Worm (Caenorhabditis elegans) whole organism, young adult: ENCODE results near the gene T09F5.1.

ENCODE experiments used
- B0019.2 ChIP-seq: fragments of 200-800 bp; sonication (Bioruptor generic); conservative IDR thresholded peaks from 2 replicates; pipeline ENCODE4 v1.3.6; 2022; ENCODE audit warnings: missing genetic modification reagents, missing genetic modification characterization, missing compliant biosample characterization
- B0261.1 ChIP-seq: sonication (generic microtip); optimal IDR thresholded peaks from 2 replicates; lab custom pipeline; 2016; ENCODE audit warnings: mild to moderate bottlenecking, missing genetic modification characterization, moderate library complexity, missing compliant biosample characterization
- D2030.7 ChIP-seq: fragments of 200-800 bp; sonication (Bioruptor generic); IDR thresholded peaks from 2 replicates; pipeline ENCODE4 v1.3.6; 2022; ENCODE audit warnings: missing genetic modification reagents, missing genetic modification characterization, missing compliant biosample characterization
- F22D6.2 ChIP-seq: sonication (generic microtip); optimal IDR thresholded peaks from 2 replicates; lab custom pipeline; 2016; ENCODE audit warnings: mild to moderate bottlenecking, missing genetic modification characterization, missing compliant biosample characterization
- F33H1.4 ChIP-seq: fragments of 200-800 bp; sonication (Bioruptor generic); IDR thresholded peaks from 2 replicates; pipeline ENCODE4 v1.3.6; 2022; ENCODE audit warnings: missing genetic modification reagents, missing genetic modification characterization, missing compliant biosample characterization
- K12H6.12 ChIP-seq: fragments of 200-800 bp; sonication (Bioruptor generic); optimal IDR thresholded peaks from 2 replicates; lab custom pipeline; 2018; ENCODE audit warnings: mild to moderate bottlenecking, missing genetic modification characterization, missing compliant biosample characterization
- Y67H2A.10 ChIP-seq: fragments of 200-800 bp; sonication (Bioruptor generic); conservative IDR thresholded peaks from 2 replicates; pipeline ENCODE4 v1.3.6; 2022; ENCODE audit warnings: missing genetic modification reagents, missing genetic modification characterization, missing compliant biosample characterization
- Y79H2A.3 ChIP-seq: fragments of 200-800 bp; sonication (Bioruptor generic); conservative IDR thresholded peaks from 2 replicates; pipeline ENCODE4 v1.3.6; 2022; ENCODE audit warnings: missing genetic modification reagents, missing genetic modification characterization, missing compliant biosample characterization
- ama-1 ChIP-seq, 3 experiments: fragments of 150-350 bp in 1 of 3; sonication (generic microtip) in 2 of 3; optimal IDR thresholded peaks; 2 replicates each; lab custom pipeline; 2014 to 2018; ENCODE audit warnings: missing biosample characterization in 2 of 3, missing genetic modification characterization in 2 of 3, missing genetic modification reagents in 2 of 3
- aptf-3 ChIP-seq: fragments of 200-800 bp; sonication (Bioruptor generic); IDR thresholded peaks from 2 replicates; pipeline ENCODE4 v1.3.6; 2022; ENCODE audit warnings: missing genetic modification characterization, missing compliant biosample characterization
- bed-2 ChIP-seq: fragments of 200-800 bp; sonication (Bioruptor generic); IDR thresholded peaks from 2 replicates; pipeline ENCODE4 v1.3.6; 2022; ENCODE audit warnings: missing genetic modification reagents, missing genetic modification characterization, missing compliant biosample characterization
- ccch-3 ChIP-seq: fragments of 200-800 bp; sonication (Bioruptor generic); optimal IDR thresholded peaks from 2 replicates; lab custom pipeline; 2018; ENCODE audit warnings: mild to moderate bottlenecking, missing genetic modification characterization, missing compliant biosample characterization
- cebp-1 ChIP-seq, 2 experiments: fragments of 200-800 bp in 1 of 2; sonication (Bioruptor generic) in 1 of 2; sonication (generic microtip) in 1 of 2; IDR thresholded peaks in 1 of 2; optimal IDR thresholded peaks in 1 of 2; 2 replicates each; pipeline versions ENCODE4 v1.3.6 to Lab custom; 2017 to 2022; ENCODE audit warnings: missing compliant biosample characterization in 2 of 2, missing genetic modification characterization in 2 of 2, mild to moderate bottlenecking in 1 of 2, missing genetic modification reagents in 1 of 2, moderate library complexity in 1 of 2
- ceh-58 ChIP-seq: fragments of 200-800 bp; sonication (Bioruptor generic); IDR thresholded peaks from 2 replicates; pipeline ENCODE4 v1.3.6; 2022; ENCODE audit warnings: missing genetic modification characterization, missing compliant biosample characterization
- dpff-1 ChIP-seq: sonication (generic microtip); optimal IDR thresholded peaks from 2 replicates; lab custom pipeline; 2017; ENCODE audit warnings: mild to moderate bottlenecking, missing genetic modification characterization, missing compliant biosample characterization
- egl-18 ChIP-seq: fragments of 200-800 bp; sonication (Bioruptor generic); IDR thresholded peaks from 2 replicates; pipeline ENCODE4 v1.3.6; 2022; ENCODE audit warnings: missing genetic modification reagents, missing genetic modification characterization, missing compliant biosample characterization
- egrh-3 ChIP-seq: fragments of 200-800 bp; sonication (Bioruptor generic); IDR thresholded peaks from 2 replicates; pipeline ENCODE4 v1.3.6; 2022; ENCODE audit warnings: missing genetic modification reagents, missing genetic modification characterization, missing compliant biosample characterization
- hlh-12 ChIP-seq: sonication (generic microtip); optimal IDR thresholded peaks from 2 replicates; lab custom pipeline; 2016; ENCODE audit warnings: missing genetic modification characterization, missing compliant biosample characterization
- hlh-26 ChIP-seq: fragments of 200-800 bp; sonication (Bioruptor generic); conservative IDR thresholded peaks from 2 replicates; pipeline ENCODE4 v1.3.6; 2022; ENCODE audit warnings: missing genetic modification reagents, missing genetic modification characterization, missing compliant biosample characterization
- hmg-1.2 ChIP-seq: fragments of 200-800 bp; sonication (Bioruptor generic); IDR thresholded peaks from 2 replicates; pipeline ENCODE4 v1.3.6; 2022; ENCODE audit warnings: missing genetic modification reagents, missing genetic modification characterization, missing compliant biosample characterization
- hmg-20 ChIP-seq: fragments of 200-800 bp; sonication (Bioruptor generic); IDR thresholded peaks from 2 replicates; pipeline ENCODE4 v1.3.6; 2022; ENCODE audit warnings: missing genetic modification reagents, missing genetic modification characterization, missing compliant biosample characterization
- hrde-1 ChIP-seq: sonication (generic microtip); optimal IDR thresholded peaks from 2 replicates; lab custom pipeline; 2016; ENCODE audit warnings: missing genetic modification characterization, mild to moderate bottlenecking, missing compliant biosample characterization, moderate library complexity, missing genotype, missing genetic modification reagents, borderline replicate concordance
- let-526 ChIP-seq: fragments of 200-800 bp; sonication (Bioruptor generic); IDR thresholded peaks from 2 replicates; pipeline ENCODE4 v1.3.6; 2022; ENCODE audit warnings: missing genetic modification reagents, missing genetic modification characterization, missing compliant biosample characterization
- lin-35 ChIP-seq, 3 experiments: fragments of 150-350 bp in 2 of 3; sonication (generic microtip) in 1 of 3; optimal IDR thresholded peaks; 2 replicates each; lab custom pipeline; 2014 to 2018; ENCODE audit warnings: missing biosample characterization in 3 of 3, missing genetic modification characterization in 3 of 3, missing genetic modification reagents in 3 of 3
- madf-8 ChIP-seq: fragments of 200-800 bp; sonication (Bioruptor generic); conservative IDR thresholded peaks from 2 replicates; pipeline ENCODE4 v1.3.6; 2022; ENCODE audit warnings: missing genetic modification reagents, missing genetic modification characterization, missing compliant biosample characterization
- mes-4 ChIP-seq: sonication (generic microtip); optimal IDR thresholded peaks from 2 replicates; lab custom pipeline; 2016; ENCODE audit warnings: missing genotype, missing genetic modification characterization, missing compliant biosample characterization
- mxl-1 ChIP-seq: sonication (generic microtip); optimal IDR thresholded peaks from 2 replicates; lab custom pipeline; 2016; ENCODE audit warnings: missing genetic modification characterization, missing compliant biosample characterization
- nfya-1 ChIP-seq: sonication (generic microtip); optimal IDR thresholded peaks from 2 replicates; lab custom pipeline; 2017; ENCODE audit warnings: antibody characterized with exemption, missing compliant biosample characterization, missing genetic modification characterization, borderline replicate concordance; ENCODE audit not compliant: insufficient read depth
- nfya-2 ChIP-seq: fragments of 200-800 bp; sonication (Bioruptor generic); IDR thresholded peaks from 2 replicates; pipeline ENCODE4 v1.3.6; 2022; ENCODE audit warnings: missing genetic modification reagents, missing genetic modification characterization, missing compliant biosample characterization
- nfyb-1 ChIP-seq: fragments of 200-800 bp; sonication (Bioruptor generic); IDR thresholded peaks from 2 replicates; pipeline ENCODE4 v1.3.6; 2022; ENCODE audit warnings: missing genetic modification reagents, missing genetic modification characterization, missing compliant biosample characterization
- nhr-120 ChIP-seq: fragments of 200-800 bp; sonication (Bioruptor generic); IDR thresholded peaks from 2 replicates; pipeline ENCODE4 v1.3.6; 2022; ENCODE audit warnings: missing genetic modification characterization, missing compliant biosample characterization
- nhr-179 ChIP-seq: sonication (generic microtip); optimal IDR thresholded peaks from 2 replicates; lab custom pipeline; 2016; ENCODE audit warnings: mild to moderate bottlenecking, missing genetic modification characterization, missing compliant biosample characterization
- nhr-80 ChIP-seq: sonication (generic microtip); optimal IDR thresholded peaks from 2 replicates; lab custom pipeline; 2016; ENCODE audit warnings: missing genetic modification characterization, missing compliant biosample characterization
- nhr-90 ChIP-seq: sonication (generic microtip); optimal IDR thresholded peaks from 2 replicates; lab custom pipeline; 2016; ENCODE audit warnings: missing genotype, mild to moderate bottlenecking, missing genetic modification characterization, missing compliant biosample characterization
- pbrm-1 ChIP-seq: fragments of 200-800 bp; sonication (Bioruptor generic); IDR thresholded peaks from 2 replicates; pipeline ENCODE4 v1.3.6; 2022; ENCODE audit warnings: missing genetic modification reagents, missing genetic modification characterization, missing compliant biosample characterization
- rpc-1 ChIP-seq, 2 experiments: fragments of 150-350 bp in 1 of 2; sonication (generic microtip) in 1 of 2; optimal IDR thresholded peaks; 2 replicates each; lab custom pipeline; 2014 to 2018; ENCODE audit warnings: missing biosample characterization in 1 of 2, missing genetic modification characterization in 1 of 2, missing genetic modification reagents in 1 of 2, missing genotype in 1 of 2
- sdz-38 ChIP-seq: sonication (generic microtip); optimal IDR thresholded peaks from 2 replicates; lab custom pipeline; 2016; ENCODE audit warnings: missing genotype, missing genetic modification characterization, missing compliant biosample characterization
- snpc-4 ChIP-seq, 5 experiments: fragments of 150-350 bp in 1 of 5; sonication (generic microtip) in 4 of 5; optimal IDR thresholded peaks; 2 replicates each; lab custom pipeline; 2014 to 2018; ENCODE audit warnings: missing genetic modification characterization in 5 of 5, missing biosample characterization in 3 of 5, antibody characterized with exemption in 2 of 5, mild to moderate bottlenecking in 2 of 5, missing compliant biosample characterization in 2 of 5, missing genotype in 2 of 5, moderate library complexity in 2 of 5, missing genetic modification reagents in 1 of 5
- tlf-1 ChIP-seq: fragments of 200-800 bp; sonication (Bioruptor generic); optimal IDR thresholded peaks from 2 replicates; lab custom pipeline; 2018; ENCODE audit warnings: mild to moderate bottlenecking, missing genetic modification characterization, missing compliant biosample characterization
- unc-62 ChIP-seq: fragments of 150-350 bp; optimal IDR thresholded peaks from 2 replicates; lab custom pipeline; 2014; ENCODE audit warnings: missing biosample characterization, missing genetic modification reagents, missing genetic modification characterization
- zfh-2 ChIP-seq: fragments of 200-800 bp; sonication (Bioruptor generic); conservative IDR thresholded peaks from 2 replicates; pipeline ENCODE4 v1.3.6; 2022; ENCODE audit warnings: missing genetic modification reagents, missing genetic modification characterization, missing compliant biosample characterization
- zim-3 ChIP-seq: sonication (generic microtip); optimal IDR thresholded peaks from 2 replicates; lab custom pipeline; 2017; ENCODE audit warnings: mild to moderate bottlenecking, missing genetic modification characterization, moderate library complexity, missing compliant biosample characterization
- ztf-18 ChIP-seq: sonication (generic microtip); optimal IDR thresholded peaks from 2 replicates; lab custom pipeline; 2016; ENCODE audit warnings: missing genotype, mild to moderate bottlenecking, missing genetic modification characterization, missing compliant biosample characterization
- ztf-25 ChIP-seq: fragments of 200-800 bp; sonication (Bioruptor generic); IDR thresholded peaks from 2 replicates; pipeline ENCODE4 v1.3.6; 2022; ENCODE audit warnings: missing genetic modification reagents, missing genetic modification characterization, missing compliant biosample characterization
- ztf-26 ChIP-seq: sonication (generic microtip); optimal IDR thresholded peaks from 2 replicates; lab custom pipeline; 2017; ENCODE audit warnings: missing genetic modification characterization, missing compliant biosample characterization
- ztf-28 ChIP-seq: fragments of 200-800 bp; sonication (Bioruptor generic); IDR thresholded peaks from 2 replicates; pipeline ENCODE4 v1.3.6; 2022; ENCODE audit warnings: missing genetic modification reagents, missing genetic modification characterization, missing compliant biosample characterization

The T09F5.1 gene

DNA sequence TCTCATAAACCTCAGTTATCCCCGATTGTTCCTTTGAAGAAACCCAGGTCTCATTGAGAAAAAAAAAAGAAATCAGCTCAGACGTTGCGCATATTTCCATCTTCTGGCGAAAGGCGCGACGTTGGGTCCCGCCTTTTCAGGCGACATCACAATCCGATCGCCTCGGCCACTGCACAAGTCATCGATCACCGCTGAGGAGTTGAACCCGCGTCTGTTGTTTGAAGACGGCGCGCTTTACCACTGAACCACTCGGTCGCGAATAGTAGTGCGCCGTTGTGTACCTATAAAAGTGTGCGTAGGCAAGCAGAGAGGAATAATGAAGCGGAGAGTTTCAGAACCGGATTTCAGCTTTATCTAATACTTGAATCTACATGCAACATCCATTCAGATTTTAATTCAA lies 42.0 kb downstream of the T09F5.1 start, which contains the start of gene Y75B12B.11 (continued):
- TF ChIP-seq let-526 (GFP tag; lab: Robert Waterston, UW) = peak; percentile 94
- peak; percentile 73 for TF ChIP-seq nhr-80
- 0 out of 2 replicates have a peak, but pooled peaks have one; percentile 80 for TF ChIP-seq hlh-26 (GFP tag; lab: Robert Waterston, UW)
- peak; percentile 67; the same call in 1 of the 2 replicates for TF ChIP-seq cebp-1 (GFP tag; IDR thresholded peaks at IDR 0.05; lab: Robert Waterston, UW)
- peak; percentile 88 for TF ChIP-seq cebp-1 (tag; optimal IDR thresholded peaks at IDR 0.05; lab: Kevin White, UChicago)
- TF ChIP-seq bed-2 (GFP tag; lab: Robert Waterston, UW) = no peak; the same call in 1 of the 2 replicates
- peak; percentile 83 for TF ChIP-seq K12H6.12 (tag; lab: Kevin White, UChicago)
- TF ChIP-seq ccch-3 (GFP tag; lab: Kevin White, UChicago) = no peak
- TF ChIP-seq hmg-20 (GFP tag; lab: Robert Waterston, UW) = peak; percentile 93
- TF ChIP-seq tlf-1 (GFP tag; lab: Kevin White, UChicago) = peak; percentile 95
- TF ChIP-seq rpc-1 (optimal IDR thresholded peaks at IDR 0.05; lab: Kevin White, UChicago) = peak; percentile 97
- TF ChIP-seq rpc-1 (tag; optimal IDR thresholded peaks at IDR 0.05; lab: Kevin White, UChicago) = peak; percentile 97
- peak; percentile 95 for TF ChIP-seq ztf-26 (tag; lab: Kevin White, UChicago)
- TF ChIP-seq dpff-1 (tag; lab: Kevin White, UChicago) = peak; percentile 72
- TF ChIP-seq B0261.1 = peak; percentile 97
- TF ChIP-seq snpc-4 (GFP tag; optimal IDR thresholded peaks at IDR 0.05; lab: Kevin White, UChicago) = peak; percentile 77
- peak; percentile 47 to 87 (median 82) for TF ChIP-seq snpc-4 (tag; optimal IDR thresholded peaks at IDR 0.05; lab: Kevin White, UChicago)
- TF ChIP-seq aptf-3 = peak; percentile 96
- TF ChIP-seq pbrm-1 = peak; percentile 93
- TF ChIP-seq hlh-12 (tag; lab: Kevin White, UChicago) = peak; percentile 80
- TF ChIP-seq ztf-28 = peak; percentile 94
- peak; percentile 78 for TF ChIP-seq ama-1 (optimal IDR thresholded peaks at IDR 0.05; lab: Kevin White, UChicago)
- peak; percentile 93 to 95 for TF ChIP-seq ama-1 (GFP tag; optimal IDR thresholded peaks at IDR 0.05; lab: Kevin White, UChicago)
- no peak for TF ChIP-seq Y67H2A.10
- TF ChIP-seq D2030.7 (GFP tag; lab: Robert Waterston, UW) = peak; percentile 96
- TF ChIP-seq F22D6.2 (tag; lab: Kevin White, UChicago) = peak; percentile 82
- peak; percentile 96 for TF ChIP-seq mxl-1
- peak; percentile 84 for TF ChIP-seq egl-18
- peak; percentile 95 for TF ChIP-seq mes-4 (tag; lab: Kevin White, UChicago)
- TF ChIP-seq zim-3 = peak; percentile 98
- TF ChIP-seq madf-8 (GFP tag; lab: Robert Waterston, UW) = peak; percentile 71
- peak; percentile 78 for TF ChIP-seq egrh-3 (GFP tag; lab: Robert Waterston, UW)
- no peak for TF ChIP-seq unc-62 (GFP tag; lab: Kevin White, UChicago)
- peak; percentile 96 for TF ChIP-seq ceh-58 (GFP tag; lab: Robert Waterston, UW)
- peak; percentile 62 for TF ChIP-seq F33H1.4 (GFP tag; lab: Robert Waterston, UW)
- TF ChIP-seq nfya-1 (tag; lab: Kevin White, UChicago) = no peak
- TF ChIP-seq nfyb-1 = peak; percentile 97
- TF ChIP-seq sdz-38 (tag; lab: Kevin White, UChicago) = no peak
- peak; percentile 90; the same call in 1 of the 2 replicates for TF ChIP-seq nfya-2 (GFP tag; lab: Robert Waterston, UW)
- TF ChIP-seq hmg-1.2 (GFP tag; lab: Robert Waterston, UW) = peak; percentile 85
- TF ChIP-seq B0019.2 (GFP tag; lab: Robert Waterston, UW) = peak; percentile 62
- TF ChIP-seq zfh-2 (GFP tag; lab: Robert Waterston, UW) = peak; percentile 95
- peak; percentile 81 for TF ChIP-seq nhr-179
- TF ChIP-seq hrde-1 (tag; lab: Kevin White, UChicago) = peak; percentile 97
- peak; percentile 91 for TF ChIP-seq Y79H2A.3 (GFP tag; lab: Robert Waterston, UW)
- TF ChIP-seq nhr-120 (GFP tag; lab: Robert Waterston, UW) = peak; percentile 96
- peak in 2 of 3 experiments; percentile 72 to 87 for TF ChIP-seq lin-35 (GFP tag; optimal IDR thresholded peaks at IDR 0.05; lab: Kevin White, UChicago)
- TF ChIP-seq ztf-18 (tag; lab: Kevin White, UChicago) = peak; percentile 86
- TF ChIP-seq nhr-90 (tag; lab: Kevin White, UChicago) = peak; percentile 98
- TF ChIP-seq ztf-25 (GFP tag; lab: Robert Waterston, UW) = peak; percentile 96
